Worm (Caenorhabditis elegans) whole organism, L2 larva: ENCODE data around the gene hot-4.

ENCODE experiments used
- C34F6.9 ChIP-seq: fragments of 150-350 bp; optimal IDR thresholded peaks from 2 replicates; lab custom pipeline; 2014; ENCODE audit warnings: missing biosample characterization, missing genetic modification characterization
- F13H6.1 ChIP-seq: sonication (generic microtip); optimal IDR thresholded peaks from 2 replicates; lab custom pipeline; 2016; ENCODE audit warnings: missing genetic modification characterization, missing compliant biosample characterization
- R02D3.7 ChIP-seq: fragments of 150-350 bp; optimal IDR thresholded peaks from 2 replicates; lab custom pipeline; 2014; ENCODE audit warnings: missing biosample characterization, missing genetic modification characterization
- Y55F3AM.14 ChIP-seq: fragments of 200-800 bp; sonication (Bioruptor generic); optimal IDR thresholded peaks from 2 replicates; lab custom pipeline; 2018; ENCODE audit warnings: mild to moderate bottlenecking, missing genetic modification characterization, missing compliant biosample characterization
- ZK546.5 ChIP-seq: sonication (generic microtip); optimal IDR thresholded peaks from 2 replicates; lab custom pipeline; 2017; ENCODE audit warnings: missing biosample characterization, missing genetic modification characterization
- alr-1 ChIP-seq: fragments of 150-350 bp; optimal IDR thresholded peaks from 2 replicates; lab custom pipeline; 2014; ENCODE audit warnings: missing biosample characterization, missing genetic modification characterization
- aly-2 ChIP-seq: fragments of 150-350 bp; optimal IDR thresholded peaks from 2 replicates; lab custom pipeline; 2014; ENCODE audit warnings: missing biosample characterization, missing genetic modification characterization
- ama-1 ChIP-seq: fragments of 150-350 bp; optimal IDR thresholded peaks from 2 replicates; lab custom pipeline; 2018; ENCODE audit warnings: inconsistent platforms
- blmp-1 ChIP-seq: sonication (generic microtip); optimal IDR thresholded peaks from 2 replicates; lab custom pipeline; 2017; ENCODE audit warnings: missing genetic modification characterization, mild to moderate bottlenecking, missing compliant biosample characterization, antibody characterized with exemption, moderate library complexity; ENCODE audit not compliant: insufficient read depth
- ceh-16 ChIP-seq: fragments of 150-350 bp; optimal IDR thresholded peaks from 2 replicates; lab custom pipeline; 2014; ENCODE audit warnings: missing biosample characterization, missing genetic modification characterization
- ceh-82 ChIP-seq: fragments of 150-350 bp; optimal IDR thresholded peaks from 2 replicates; lab custom pipeline; 2014; ENCODE audit warnings: missing biosample characterization, missing genetic modification characterization
- crh-2 ChIP-seq: sonication (generic microtip); optimal IDR thresholded peaks from 2 replicates; lab custom pipeline; 2017; ENCODE audit warnings: missing biosample characterization, missing genetic modification characterization
- dmd-4 ChIP-seq: sonication (generic microtip); optimal IDR thresholded peaks from 2 replicates; lab custom pipeline; 2017; ENCODE audit warnings: missing biosample characterization, missing genetic modification characterization
- elt-1 ChIP-seq: fragments of 150-350 bp; optimal IDR thresholded peaks from 2 replicates; lab custom pipeline; 2014; ENCODE audit warnings: missing biosample characterization, missing genetic modification characterization
- elt-3 ChIP-seq: sonication (generic microtip); optimal IDR thresholded peaks from 2 replicates; lab custom pipeline; 2017; ENCODE audit warnings: missing biosample characterization, missing genetic modification characterization
- fos-1 ChIP-seq: fragments of 150-350 bp; optimal IDR thresholded peaks from 2 replicates; lab custom pipeline; 2014; ENCODE audit warnings: missing biosample characterization, missing genetic modification characterization
- gmeb-1 ChIP-seq: fragments of 150-350 bp; optimal IDR thresholded peaks from 2 replicates; lab custom pipeline; 2014; ENCODE audit warnings: missing biosample characterization, missing genetic modification characterization
- lin-11 ChIP-seq: fragments of 150-350 bp; sonication (generic microtip); optimal IDR thresholded peaks from 2 replicates; lab custom pipeline; 2014; ENCODE audit warnings: missing biosample characterization, missing genetic modification characterization, inconsistent platforms, mixed read lengths
- lin-13 ChIP-seq: fragments of 150-350 bp; optimal IDR thresholded peaks from 2 replicates; lab custom pipeline; 2014; ENCODE audit warnings: missing biosample characterization, missing genetic modification reagents, missing genetic modification characterization
- lin-39 ChIP-seq: fragments of 150-350 bp; optimal IDR thresholded peaks from 2 replicates; lab custom pipeline; 2014; ENCODE audit warnings: missing biosample characterization, missing genetic modification reagents, missing genetic modification characterization
- lsy-2 ChIP-seq, 2 experiments: fragments of 150-350 bp in 1 of 2; sonication (generic microtip) in 1 of 2; optimal IDR thresholded peaks; 2 replicates each; lab custom pipeline; 2014 to 2017; ENCODE audit warnings: missing biosample characterization in 2 of 2, missing genetic modification characterization in 2 of 2
- mab-5 ChIP-seq: fragments of 150-350 bp; optimal IDR thresholded peaks from 2 replicates; lab custom pipeline; 2014; ENCODE audit warnings: missing biosample characterization, missing genetic modification characterization
- mdl-1 ChIP-seq, 2 experiments: fragments of 150-350 bp in 1 of 2; sonication (generic microtip) in 1 of 2; optimal IDR thresholded peaks; 2 replicates each; lab custom pipeline; 2017; ENCODE audit warnings: missing biosample characterization in 2 of 2, missing genetic modification characterization in 2 of 2
- nhr-10 ChIP-seq: sonication (generic microtip); optimal IDR thresholded peaks from 2 replicates; lab custom pipeline; 2017; ENCODE audit warnings: missing biosample characterization, missing genetic modification characterization
- nhr-12 ChIP-seq: fragments of 150-350 bp; optimal IDR thresholded peaks from 2 replicates; lab custom pipeline; 2014; ENCODE audit warnings: missing biosample characterization, missing genetic modification characterization
- nhr-129 ChIP-seq: fragments of 150-350 bp; optimal IDR thresholded peaks from 2 replicates; lab custom pipeline; 2014; ENCODE audit warnings: missing biosample characterization, missing genetic modification characterization
- nhr-21 ChIP-seq: fragments of 150-350 bp; optimal IDR thresholded peaks from 2 replicates; lab custom pipeline; 2014; ENCODE audit warnings: missing biosample characterization, missing genetic modification characterization
- nhr-23 ChIP-seq: fragments of 150-350 bp; optimal IDR thresholded peaks from 2 replicates; lab custom pipeline; 2014; ENCODE audit warnings: missing biosample characterization, missing genetic modification reagents, missing genetic modification characterization
- nhr-237 ChIP-seq: fragments of 150-350 bp; optimal IDR thresholded peaks from 2 replicates; lab custom pipeline; 2014; ENCODE audit warnings: missing biosample characterization, missing genetic modification characterization
- nhr-25 ChIP-seq: fragments of 150-350 bp; sonication (generic microtip); optimal IDR thresholded peaks from 3 replicates; lab custom pipeline; 2014; ENCODE audit warnings: missing biosample characterization, missing genetic modification characterization
- nhr-6 ChIP-seq: fragments of 150-350 bp; optimal IDR thresholded peaks from 2 replicates; lab custom pipeline; 2014; ENCODE audit warnings: missing biosample characterization, missing genetic modification characterization
- nhr-77 ChIP-seq: fragments of 150-350 bp; optimal IDR thresholded peaks from 2 replicates; lab custom pipeline; 2014; ENCODE audit warnings: missing biosample characterization, missing genetic modification characterization
- peb-1 ChIP-seq: fragments of 150-350 bp; optimal IDR thresholded peaks from 2 replicates; lab custom pipeline; 2014; ENCODE audit warnings: missing biosample characterization, missing genetic modification characterization
- sma-3 ChIP-seq: sonication (generic microtip); optimal IDR thresholded peaks from 2 replicates; lab custom pipeline; 2016; ENCODE audit warnings: missing genetic modification reagents, missing genetic modification characterization, missing compliant biosample characterization
- sma-9 ChIP-seq, 2 experiments: fragments of 150-350 bp in 1 of 2; sonication (generic microtip) in 1 of 2; optimal IDR thresholded peaks; 2 replicates each; lab custom pipeline; 2014 to 2016; ENCODE audit warnings: missing genetic modification characterization in 2 of 2, mild to moderate bottlenecking in 1 of 2, missing biosample characterization in 1 of 2, missing compliant biosample characterization in 1 of 2, missing genetic modification reagents in 1 of 2, moderate library complexity in 1 of 2
- snpc-4 ChIP-seq: fragments of 150-350 bp; optimal IDR thresholded peaks from 2 replicates; lab custom pipeline; 2014; ENCODE audit warnings: missing biosample characterization, missing genetic modification characterization
- unc-39 ChIP-seq: fragments of 150-350 bp; optimal IDR thresholded peaks from 2 replicates; lab custom pipeline; 2014; ENCODE audit warnings: missing biosample characterization, missing genetic modification characterization
- unc-55 ChIP-seq: fragments of 150-350 bp; sonication (generic microtip); optimal IDR thresholded peaks from 3 replicates; lab custom pipeline; 2014; ENCODE audit warnings: missing biosample characterization, missing genetic modification reagents, missing genetic modification characterization
- unc-62 ChIP-seq: fragments of 150-350 bp; optimal IDR thresholded peaks from 2 replicates; lab custom pipeline; 2014; ENCODE audit warnings: missing biosample characterization, missing genetic modification reagents, missing genetic modification characterization
- zag-1 ChIP-seq: fragments of 150-350 bp; optimal IDR thresholded peaks from 2 replicates; lab custom pipeline; 2014; ENCODE audit warnings: missing biosample characterization, missing genetic modification characterization
- ztf-1 ChIP-seq: fragments of 200-800 bp; sonication (Bioruptor generic); conservative IDR thresholded peaks from 2 replicates; pipeline ENCODE4 v1.3.6; 2022; ENCODE audit warnings: missing genetic modification characterization, missing compliant biosample characterization
- ztf-11 ChIP-seq: sonication (generic microtip); optimal IDR thresholded peaks from 2 replicates; lab custom pipeline; 2017; ENCODE audit warnings: missing biosample characterization, missing genetic modification characterization

hot-4 gene

ce11 chrIII:6198378-6199234 is 18.6 kb upstream of the hot-4 start, which contains the start of the genes C23G10.7 and rpn-2 (continued):
- TF ChIP-seq lin-13 (GFP tag; lab: Kevin White, UChicago) (peak; percentile 45), ztf-11 (no peak), sma-3 (GFP tag; lab: Kevin White, UChicago) (peak; percentile 44), lsy-2 (tag; optimal IDR thresholded peaks at IDR 0.05; lab: Kevin White, UChicago) (peak; percentile 76 to 88), ama-1 (lab: Kevin White, UChicago) (peak; percentile 27), nhr-129 (tag; lab: Kevin White, UChicago) (peak; percentile 49), ZK546.5 (tag; lab: Kevin White, UChicago) (no peak), dmd-4 (no peak), F13H6.1 (tag; lab: Kevin White, UChicago) (peak; percentile 49)

DNA sequence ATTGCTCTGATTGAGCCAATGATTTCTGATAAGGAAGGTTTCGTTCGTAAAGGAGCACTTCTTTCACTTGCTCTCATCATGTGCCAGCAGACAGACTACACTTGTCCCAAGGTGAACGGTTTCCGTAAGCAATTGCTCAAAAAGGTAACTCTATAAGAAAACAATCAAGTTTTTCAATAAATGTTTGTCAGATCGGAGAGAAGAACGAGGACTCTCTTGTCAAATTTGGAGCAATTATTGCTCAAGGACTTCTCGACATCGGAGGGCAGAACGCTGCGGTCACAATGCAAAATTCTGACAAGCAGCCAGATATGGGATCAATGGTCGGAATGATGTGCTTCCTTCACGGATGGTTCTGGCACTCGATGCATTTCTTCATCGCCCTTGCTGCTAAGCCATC is 15.9 kb upstream of the hot-4 start:
- TF ChIP-seq mab-5 = no peak
- no peak for TF ChIP-seq lin-13 (GFP tag; lab: Kevin White, UChicago)
- TF ChIP-seq aly-2 (tag; lab: Kevin White, UChicago) = no peak
- no peak for TF ChIP-seq elt-3 (tag; lab: Kevin White, UChicago)
- TF ChIP-seq unc-39 (tag; lab: Kevin White, UChicago) = no peak
- TF ChIP-seq gmeb-1 (tag; lab: Kevin White, UChicago) = no peak
- TF ChIP-seq R02D3.7 (tag; lab: Kevin White, UChicago) = no peak
- no peak for TF ChIP-seq nhr-21 (tag; lab: Kevin White, UChicago)
- TF ChIP-seq ceh-16 (tag; lab: Kevin White, UChicago) = no peak
- TF ChIP-seq mdl-1 (tag; optimal IDR thresholded peaks at IDR 0.05; lab: Kevin White, UChicago) = no peak
- no peak for TF ChIP-seq blmp-1
- no peak for TF ChIP-seq nhr-23 (tag; lab: Kevin White, UChicago)
- no peak for TF ChIP-seq lin-11 (tag; lab: Kevin White, UChicago)
- TF ChIP-seq ztf-11 = no peak
- no peak for TF ChIP-seq C34F6.9
- TF ChIP-seq crh-2 (tag; lab: Kevin White, UChicago) = no peak

DNA sequence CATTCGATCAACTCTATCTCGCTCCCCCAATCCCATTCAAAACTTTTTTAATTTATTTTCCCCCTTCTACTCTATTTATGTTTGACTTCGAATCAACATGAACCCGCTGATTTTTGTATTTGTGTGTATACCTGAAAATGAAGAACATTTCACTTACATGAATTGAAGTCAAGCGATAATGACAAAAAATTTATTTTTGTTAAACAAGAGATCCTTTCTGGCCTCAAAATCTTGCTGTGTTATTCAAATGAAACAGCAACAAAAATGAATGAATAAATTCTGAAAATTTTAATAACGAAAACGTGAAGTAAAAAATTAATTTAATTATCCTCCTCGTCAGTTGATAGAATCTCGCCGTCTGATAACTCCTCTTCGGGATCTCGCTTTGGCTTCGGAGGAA is 14.8 kb upstream of the hot-4 start:
- TF ChIP-seq lin-39 (tag; lab: Kevin White, UChicago) = no peak
- no peak for TF ChIP-seq nhr-25 (tag; lab: Kevin White, UChicago)
- no peak for TF ChIP-seq blmp-1
- no peak for TF ChIP-seq elt-1 (tag; lab: Kevin White, UChicago)
- TF ChIP-seq nhr-77 (tag; lab: Kevin White, UChicago) = no peak
- TF ChIP-seq ama-1 (lab: Kevin White, UChicago) = no peak
- no peak for TF ChIP-seq unc-62 (GFP tag; lab: Kevin White, UChicago)
- no peak for TF ChIP-seq nhr-237
- no peak for TF ChIP-seq alr-1
- no peak for TF ChIP-seq unc-55 (GFP tag; lab: Kevin White, UChicago)
- TF ChIP-seq aly-2 (tag; lab: Kevin White, UChicago) = no peak
- no peak for TF ChIP-seq gmeb-1 (tag; lab: Kevin White, UChicago)
- no peak for TF ChIP-seq nhr-6 (tag; lab: Kevin White, UChicago)
- TF ChIP-seq ceh-82 = no peak
- TF ChIP-seq, all 48 proteins: peak for 0

DNA sequence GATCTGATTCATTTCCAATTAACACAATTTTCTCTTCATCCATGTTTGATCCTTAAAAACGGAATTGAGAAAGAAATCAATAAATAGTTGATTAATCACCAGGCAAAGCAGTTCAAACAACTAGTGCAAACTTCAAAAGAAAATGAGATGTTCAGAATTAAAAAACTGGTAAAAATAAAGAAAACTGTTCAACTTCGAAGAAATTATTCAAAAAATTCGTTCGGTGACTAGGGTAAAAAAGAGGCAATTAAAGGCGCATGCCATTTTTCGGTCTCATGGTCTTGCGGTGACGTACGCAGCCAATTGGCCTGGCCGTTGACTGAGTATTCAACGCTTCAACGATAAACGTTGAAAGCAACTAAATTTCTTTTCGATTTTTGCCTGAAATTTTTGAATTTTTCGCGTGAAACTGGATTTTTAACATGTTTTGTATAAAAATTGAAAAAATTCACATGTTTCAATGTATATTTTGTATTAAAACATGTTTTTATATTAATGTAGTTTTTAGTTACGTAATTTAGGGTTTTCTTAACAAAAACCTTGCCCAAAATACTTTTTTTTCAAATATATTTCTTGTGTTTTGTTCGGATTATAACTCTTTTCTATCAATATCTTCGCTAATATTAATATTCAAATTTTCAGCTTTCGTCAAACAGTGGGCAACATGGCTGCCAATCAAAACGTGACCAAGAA is 10.9 kb upstream of the hot-4 start, which contains the start of the genes sna-3 and rps-3:
Gene sna-3 (minus strand): TSS at position 51 of the 693 bp plus-strand sequence.
Gene rps-3 (plus strand): TSS at position 643 of the 693 bp plus-strand sequence.
- TF ChIP-seq snpc-4 (tag; lab: Kevin White, UChicago) (peak; percentile 63), lsy-2 (tag; optimal IDR thresholded peaks at IDR 0.05; lab: Kevin White, UChicago) (peak; percentile 68 to 92), nhr-12 (no peak), unc-62 (GFP tag; lab: Kevin White, UChicago) (no peak), unc-55 (GFP tag; lab: Kevin White, UChicago) (peak; percentile 93), nhr-10 (no peak), ceh-16 (tag; lab: Kevin White, UChicago) (peak; percentile 52), nhr-23 (tag; lab: Kevin White, UChicago) (no peak), blmp-1 (peak; percentile 8), nhr-129 (tag; lab: Kevin White, UChicago) (peak; percentile 91), elt-3 (tag; lab: Kevin White, UChicago) (no peak), crh-2 (tag; lab: Kevin White, UChicago) (peak; percentile 90), R02D3.7 (tag; lab: Kevin White, UChicago) (no peak), ztf-1 (GFP tag; lab: Robert Waterston, UW) (no peak), peb-1 (tag; lab: Kevin White, UChicago) (no peak), ZK546.5 (tag; lab: Kevin White, UChicago) (peak; percentile 40), lin-39 (tag; lab: Kevin White, UChicago) (no peak), Y55F3AM.14 (GFP tag; lab: Kevin White, UChicago) (no peak), gmeb-1 (tag; lab: Kevin White, UChicago) (peak; percentile 78), zag-1 (tag; lab: Kevin White, UChicago) (peak; percentile 10), sma-3 (GFP tag; lab: Kevin White, UChicago) (peak; percentile 52), lin-13 (GFP tag; lab: Kevin White, UChicago) (peak; percentile 81), sma-9 (GFP tag; optimal IDR thresholded peaks at IDR 0.05; lab: Kevin White, UChicago) (peak; percentile 55), sma-9 (tag; optimal IDR thresholded peaks at IDR 0.05; lab: Kevin White, UChicago) (no peak), fos-1 (peak; percentile 70), mdl-1 (tag; optimal IDR thresholded peaks at IDR 0.05; lab: Kevin White, UChicago) (no peak), C34F6.9 (peak; percentile 90)
